Fruit fly (Drosophila melanogaster) whole organism, embryonic: Measurements from ENCODE around the gene CG7557.
A peak's percentile ranks its signal among the peaks of the same experiment; 100 is the strongest.

Source experiments
- Adf1 ChIP-seq: fragments of 200-800 bp; sonication (Bioruptor generic); IDR thresholded peaks from 2 replicates; pipeline ENCODE4 v1.3.6; 2022; ENCODE audit warnings: missing biosample characterization, missing genetic modification characterization
- Bteb2 ChIP-seq: fragments of 200-800 bp; sonication (Bioruptor generic); optimal IDR thresholded peaks from 2 replicates; lab custom pipeline; 2016; ENCODE audit warnings: missing biosample characterization, missing genetic modification characterization
- CG10462 ChIP-seq: fragments of 200-800 bp; sonication (Bioruptor generic); optimal IDR thresholded peaks from 2 replicates; lab custom pipeline; 2016; ENCODE audit warnings: missing biosample characterization, missing genetic modification characterization
- CG10543 ChIP-seq: fragments of 200-800 bp; sonication (Bioruptor generic); optimal IDR thresholded peaks from 3 replicates; lab custom pipeline; 2017; ENCODE audit warnings: missing biosample characterization, mild to moderate bottlenecking, missing genetic modification characterization, moderate library complexity
- CG10979 ChIP-seq: fragments of 200-800 bp; sonication (Bioruptor generic); optimal IDR thresholded peaks from 2 replicates; lab custom pipeline; 2018; ENCODE audit warnings: missing biosample characterization, mild to moderate bottlenecking, missing genetic modification characterization, moderate library complexity
- CG11093 ChIP-seq: fragments of 200-800 bp; sonication (Bioruptor generic); IDR thresholded peaks from 3 replicates; pipeline ENCODE4 v1.3.6; 2022; ENCODE audit warnings: missing biosample characterization, missing genetic modification characterization
- CG11398 ChIP-seq: fragments of 200-800 bp; sonication (Bioruptor generic); optimal IDR thresholded peaks from 2 replicates; lab custom pipeline; 2016; ENCODE audit warnings: missing biosample characterization, missing genetic modification characterization
- CG12299 ChIP-seq: fragments of 200-800 bp; sonication (Bioruptor generic); optimal IDR thresholded peaks from 2 replicates; lab custom pipeline; 2018; ENCODE audit warnings: missing biosample characterization, mild to moderate bottlenecking, missing genetic modification characterization
- CG14667 ChIP-seq: fragments of 200-800 bp; sonication (Bioruptor generic); IDR thresholded peaks from 2 replicates; pipeline ENCODE4 v1.3.6; 2022; ENCODE audit warnings: missing biosample characterization, missing genetic modification characterization
- CG16779 ChIP-seq: fragments of 200-800 bp; sonication (Bioruptor generic); IDR thresholded peaks from 2 replicates; pipeline ENCODE4 v1.3.6; 2022; ENCODE audit warnings: missing biosample characterization, missing genetic modification characterization
- CG17328 ChIP-seq: fragments of 200-800 bp; sonication (Bioruptor generic); IDR thresholded peaks from 2 replicates; pipeline ENCODE4 v1.3.6; 2022; ENCODE audit warnings: missing biosample characterization, missing genetic modification characterization
- CG34376 ChIP-seq: fragments of 200-800 bp; sonication (Bioruptor generic); optimal IDR thresholded peaks from 2 replicates; lab custom pipeline; 2018; ENCODE audit warnings: missing biosample characterization, mild to moderate bottlenecking, missing genetic modification characterization
- CG42726 ChIP-seq: fragments of 200-800 bp; sonication (Bioruptor generic); IDR thresholded peaks from 2 replicates; pipeline ENCODE4 v1.3.6; 2022; ENCODE audit warnings: missing biosample characterization, missing genetic modification characterization; ENCODE audit not compliant: partially characterized antibody
- CG4360 ChIP-seq: fragments of 200-800 bp; sonication (Bioruptor generic); IDR thresholded peaks from 2 replicates; pipeline ENCODE4 v1.3.6; 2022; ENCODE audit warnings: missing biosample characterization, missing genetic modification characterization
- CG4730 ChIP-seq: fragments of 200-800 bp; sonication (Bioruptor generic); IDR thresholded peaks from 2 replicates; pipeline ENCODE4 v1.3.6; 2022; ENCODE audit warnings: missing biosample characterization, missing genetic modification characterization
- CG6254 ChIP-seq: fragments of 200-800 bp; sonication (Bioruptor generic); optimal IDR thresholded peaks from 3 replicates; lab custom pipeline; 2017; ENCODE audit warnings: mild to moderate bottlenecking, missing biosample characterization, missing genetic modification reagents, missing genetic modification characterization
- CG6683 ChIP-seq: fragments of 200-800 bp; sonication (Bioruptor generic); optimal IDR thresholded peaks from 2 replicates; lab custom pipeline; 2017; ENCODE audit warnings: missing biosample characterization, mild to moderate bottlenecking, missing genetic modification characterization, missing genetic modification reagents
- CG7745 ChIP-seq: fragments of 200-800 bp; sonication (Bioruptor generic); optimal IDR thresholded peaks from 2 replicates; lab custom pipeline; 2018; ENCODE audit warnings: missing biosample characterization, mild to moderate bottlenecking, missing genetic modification characterization, moderate library complexity
- CG7786 ChIP-seq: fragments of 200-800 bp; sonication (Bioruptor generic); optimal IDR thresholded peaks from 2 replicates; lab custom pipeline; 2016; ENCODE audit warnings: missing biosample characterization, missing genetic modification characterization
- CG7839 ChIP-seq: fragments of 200-800 bp; sonication (Bioruptor generic); optimal IDR thresholded peaks from 3 replicates; lab custom pipeline; 2018; ENCODE audit warnings: missing biosample characterization, mild to moderate bottlenecking, missing genetic modification characterization, moderate library complexity
- CG9797 ChIP-seq: fragments of 200-800 bp; sonication (Bioruptor generic); optimal IDR thresholded peaks from 3 replicates; lab custom pipeline; 2018; ENCODE audit warnings: missing biosample characterization, mild to moderate bottlenecking, missing genetic modification characterization
- Elba2 ChIP-seq: fragments of 200-800 bp; sonication (Bioruptor generic); optimal IDR thresholded peaks from 3 replicates; lab custom pipeline; 2016; ENCODE audit warnings: missing biosample characterization, missing genetic modification characterization
- H2.0 ChIP-seq: fragments of 200-800 bp; sonication (Bioruptor generic); IDR thresholded peaks from 2 replicates; pipeline ENCODE4 v1.3.6; 2022; ENCODE audit warnings: missing biosample characterization, missing genetic modification characterization
- Hmx ChIP-seq: fragments of 200-800 bp; sonication (Bioruptor generic); optimal IDR thresholded peaks from 2 replicates; lab custom pipeline; 2016; ENCODE audit warnings: missing biosample characterization, missing genetic modification characterization
- Hr78 ChIP-seq, 2 experiments: fragments of 200-800 bp in 1 of 2; fragments of >200 bp in 1 of 2; sonication (Bioruptor generic) in 1 of 2; optimal IDR thresholded peaks; 2 replicates each; lab custom pipeline; 2017 to 2019; ENCODE audit warnings: missing biosample characterization in 2 of 2, missing genetic modification characterization in 2 of 2, mild to moderate bottlenecking in 1 of 2, moderate library complexity in 1 of 2
- Lhr ChIP-seq: fragments of 200-800 bp; sonication (Bioruptor generic); optimal IDR thresholded peaks from 3 replicates; lab custom pipeline; 2017; ENCODE audit warnings: mild to moderate bottlenecking, missing biosample characterization, missing genetic modification reagents, missing genetic modification characterization
- MTF-1 ChIP-seq: fragments of 200-800 bp; sonication (Bioruptor generic); optimal IDR thresholded peaks from 2 replicates; lab custom pipeline; 2018; ENCODE audit warnings: missing biosample characterization, mild to moderate bottlenecking, missing genetic modification characterization, borderline replicate concordance
- Med ChIP-seq: fragments of 200-800 bp; sonication (Bioruptor generic); peaks from one replicate; lab custom pipeline; 2016; ENCODE audit warnings: missing biosample characterization, missing genetic modification characterization, mild to moderate bottlenecking, inconsistent platforms, moderate library complexity
- Pdp1 ChIP-seq, 2 experiments: fragments of 200-800 bp; sonication (Bioruptor generic); optimal IDR thresholded peaks; 3 replicates each; lab custom pipeline; 2016; ENCODE audit warnings: missing biosample characterization in 2 of 2, missing genetic modification characterization in 2 of 2, mild to moderate bottlenecking in 1 of 2, moderate library complexity in 1 of 2
- Stat92E ChIP-seq, 3 experiments: fragments of >200 bp in 2 of 3; fragments of 200-800 bp in 1 of 3; sonication (Bioruptor generic) in 1 of 3; optimal IDR thresholded peaks; 2 replicates each; lab custom pipeline; 2017 to 2019; ENCODE audit warnings: missing biosample characterization in 3 of 3, missing genetic modification characterization in 3 of 3, mild to moderate bottlenecking in 1 of 3, moderate library complexity in 1 of 3
- ab ChIP-seq: fragments of 200-800 bp; sonication (Bioruptor generic); optimal IDR thresholded peaks from 2 replicates; lab custom pipeline; 2016; ENCODE audit warnings: missing biosample characterization, missing genetic modification characterization
- cad ChIP-seq: fragments of >200 bp; optimal IDR thresholded peaks from 2 replicates; lab custom pipeline; 2017; ENCODE audit warnings: missing biosample characterization, missing genetic modification characterization
- cas ChIP-seq: fragments of 200-800 bp; sonication (Bioruptor generic); IDR thresholded peaks from 2 replicates; pipeline ENCODE4 v1.3.6; 2022; ENCODE audit warnings: missing biosample characterization, missing genetic modification characterization
- crol ChIP-seq: fragments of 200-800 bp; sonication (Bioruptor generic); IDR thresholded peaks from 2 replicates; pipeline ENCODE4 v1.3.6; 2022; ENCODE audit warnings: missing biosample characterization, missing genetic modification characterization
- dati ChIP-seq: fragments of 200-800 bp; sonication (Bioruptor generic); IDR thresholded peaks from 2 replicates; pipeline ENCODE4 v1.3.6; 2022; ENCODE audit warnings: missing biosample characterization, missing genetic modification characterization
- dimm ChIP-seq: fragments of 200-800 bp; sonication (Bioruptor generic); IDR thresholded peaks from 2 replicates; pipeline ENCODE4 v1.3.6; 2022; ENCODE audit warnings: missing biosample characterization, missing genetic modification characterization
- dmrt11E ChIP-seq: fragments of 200-800 bp; sonication (Bioruptor generic); optimal IDR thresholded peaks from 3 replicates; lab custom pipeline; 2018; ENCODE audit warnings: missing biosample characterization, mild to moderate bottlenecking, missing genetic modification characterization, moderate library complexity
- gcm2 ChIP-seq: fragments of 200-800 bp; sonication (Bioruptor generic); optimal IDR thresholded peaks from 2 replicates; lab custom pipeline; 2016; ENCODE audit warnings: missing biosample characterization, missing genetic modification characterization
- her ChIP-seq: fragments of 200-800 bp; sonication (Bioruptor generic); optimal IDR thresholded peaks from 2 replicates; lab custom pipeline; 2016; ENCODE audit warnings: missing biosample characterization, missing genetic modification characterization
- kni ChIP-seq: fragments of 200-800 bp; sonication (Bioruptor generic); optimal IDR thresholded peaks from 3 replicates; lab custom pipeline; 2017; ENCODE audit warnings: mild to moderate bottlenecking, missing biosample characterization, missing genetic modification reagents, missing genetic modification characterization
- lmd ChIP-seq: fragments of 200-800 bp; sonication (Bioruptor generic); IDR thresholded peaks from 2 replicates; pipeline ENCODE4 v1.3.6; 2022; ENCODE audit warnings: missing biosample characterization, missing genetic modification characterization
- luna ChIP-seq: fragments of 200-800 bp; sonication (Bioruptor generic); optimal IDR thresholded peaks from 2 replicates; lab custom pipeline; 2016; ENCODE audit warnings: missing biosample characterization, missing genetic modification characterization
- nau ChIP-seq: fragments of 200-800 bp; sonication (Bioruptor generic); optimal IDR thresholded peaks from 3 replicates; lab custom pipeline; 2017; ENCODE audit warnings: missing biosample characterization, mild to moderate bottlenecking, missing genetic modification characterization, missing genetic modification reagents
- oc ChIP-seq: fragments of 200-800 bp; sonication (Bioruptor generic); optimal IDR thresholded peaks from 2 replicates; lab custom pipeline; 2018; ENCODE audit warnings: missing biosample characterization, mild to moderate bottlenecking, missing genetic modification characterization, moderate library complexity
- pita ChIP-seq: fragments of 200-800 bp; sonication (Bioruptor generic); optimal IDR thresholded peaks from 2 replicates; lab custom pipeline; 2017; ENCODE audit warnings: missing biosample characterization, mild to moderate bottlenecking, missing genetic modification characterization
- pnt ChIP-seq: fragments of 200-800 bp; sonication (Bioruptor generic); optimal IDR thresholded peaks from 3 replicates; lab custom pipeline; 2016; ENCODE audit warnings: missing biosample characterization, missing genetic modification characterization
- prd ChIP-seq, 3 experiments: fragments of >200 bp in 2 of 3; fragments of 200-800 bp in 1 of 3; sonication (Bioruptor generic) in 1 of 3; optimal IDR thresholded peaks in 2 of 3; IDR thresholded peaks in 1 of 3; 2 replicates in 2 of 3; 3 replicates in 1 of 3; pipeline versions ENCODE4 v1.3.6 to Lab custom; 2017 to 2022; ENCODE audit warnings: missing biosample characterization in 1 of 3, missing genetic modification characterization in 1 of 3
- sisA ChIP-seq: fragments of 200-800 bp; sonication (Bioruptor generic); IDR thresholded peaks from 2 replicates; pipeline ENCODE4 v1.3.6; 2022; ENCODE audit warnings: missing biosample characterization, missing genetic modification characterization
- so ChIP-seq: fragments of 200-800 bp; sonication (Bioruptor generic); IDR thresholded peaks from 3 replicates; pipeline ENCODE4 v1.3.6; 2022; ENCODE audit warnings: missing biosample characterization, missing genetic modification characterization
- sr ChIP-seq: fragments of 200-800 bp; sonication (Bioruptor generic); IDR thresholded peaks from 3 replicates; pipeline ENCODE4 v1.3.6; 2022; ENCODE audit warnings: missing biosample characterization, missing genetic modification characterization

Gene CG7557

DNA sequence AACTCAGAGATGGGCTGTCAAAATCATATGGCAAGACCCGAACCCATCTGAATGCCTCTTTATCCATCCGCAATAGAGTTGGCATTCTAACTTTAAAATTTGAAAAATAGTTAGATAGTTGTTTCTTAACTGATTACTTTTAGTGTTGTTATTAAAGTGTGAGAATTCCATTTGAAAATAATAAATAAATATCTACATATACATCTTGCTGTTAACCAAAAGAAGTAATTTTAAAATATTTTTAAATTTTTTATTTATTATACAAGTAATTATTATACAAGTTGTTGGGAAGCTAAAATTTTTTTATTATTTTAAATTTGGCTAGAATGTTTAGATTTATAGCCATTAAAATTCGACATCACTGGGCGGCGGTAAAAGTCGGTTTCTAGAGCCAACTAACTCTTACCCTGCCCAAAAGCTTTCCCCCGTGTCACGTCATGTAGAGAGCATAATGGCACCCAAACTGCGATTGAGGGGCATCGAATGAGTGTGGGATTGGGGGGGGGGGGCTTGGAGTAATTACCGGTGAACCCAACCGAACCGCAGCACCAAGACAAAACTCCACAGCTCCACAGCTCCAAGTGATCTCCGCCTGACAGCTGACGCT lies 1.4 kb upstream of the CG7557 start (continued):
- no peak for TF ChIP-seq Hmx (GFP tag; lab: Kevin White, UChicago)
- TF ChIP-seq CG34376, result no peak
- no peak for TF ChIP-seq CG17328
- TF ChIP-seq luna, result no peak
- no peak for TF ChIP-seq Adf1 (GFP tag; lab: Robert Waterston, UW)
- TF ChIP-seq sisA (GFP tag; lab: Robert Waterston, UW), result no peak
- TF ChIP-seq CG10462 (GFP tag; lab: Kevin White, UChicago), result no peak
- no peak for TF ChIP-seq CG42726
- no peak for TF ChIP-seq CG4730 (GFP tag; lab: Robert Waterston, UW)
- TF ChIP-seq CG7839 (tag; lab: Kevin White, UChicago), result peak; percentile 47
- no peak for TF ChIP-seq dimm
- TF ChIP-seq gcm2 (GFP tag; lab: Kevin White, UChicago), result no peak
- no peak for TF ChIP-seq CG12299
- no peak for TF ChIP-seq pnt (GFP tag; lab: Kevin White, UChicago)
- TF ChIP-seq Bteb2 (GFP tag; lab: Kevin White, UChicago), result no peak
- TF ChIP-seq CG10543 (GFP tag; lab: Kevin White, UChicago), result no peak
- no peak for TF ChIP-seq CG6254 (GFP tag; lab: Kevin White, UChicago)
- TF ChIP-seq CG7786 (GFP tag; lab: Kevin White, UChicago), result no peak
- no peak for TF ChIP-seq dati (GFP tag; lab: Robert Waterston, UW)
- TF ChIP-seq Hr78 (GFP tag; optimal IDR thresholded peaks at IDR 0.05; lab: Kevin White, UChicago), result peak in 1 of 2 experiments; percentile 9
- peak; percentile 29 for TF ChIP-seq CG10979 (tag; lab: Kevin White, UChicago)
- TF ChIP-seq her, result no peak
- TF ChIP-seq CG11093 (GFP tag; lab: Robert Waterston, UW), result no peak
- peak; percentile 48; the same call in 1 of the 2 replicates for TF ChIP-seq crol (GFP tag; lab: Robert Waterston, UW)
- TF ChIP-seq lmd (GFP tag; lab: Robert Waterston, UW), result no peak
- no peak for TF ChIP-seq pita
- no peak for TF ChIP-seq kni
- no peak for TF ChIP-seq Pdp1 (GFP tag; optimal IDR thresholded peaks at IDR 0.05; lab: Kevin White, UChicago)
- TF ChIP-seq cad (GFP tag; lab: Kevin White, UChicago), result no peak
- TF ChIP-seq dmrt11E (tag; lab: Kevin White, UChicago), result peak; percentile 16
- no peak for TF ChIP-seq prd (optimal IDR thresholded peaks at IDR 0.05; lab: Kevin White, UChicago)
- TF ChIP-seq prd (GFP tag; IDR thresholded peaks at IDR 0.05; lab: Robert Waterston, UW), result no peak
- TF ChIP-seq CG16779, result no peak
- no peak for TF ChIP-seq oc (tag; lab: Kevin White, UChicago)
- no peak for TF ChIP-seq cas (GFP tag; lab: Robert Waterston, UW)
- TF ChIP-seq Lhr (GFP tag; lab: Kevin White, UChicago), result no peak
- TF ChIP-seq CG9797 (GFP tag; lab: Kevin White, UChicago), result no peak
- TF ChIP-seq so (GFP tag; lab: Robert Waterston, UW), result no peak
- no peak for TF ChIP-seq CG7745 (tag; lab: Kevin White, UChicago)
- TF ChIP-seq nau (GFP tag; lab: Kevin White, UChicago), result no peak
- TF ChIP-seq ab (GFP tag; lab: Kevin White, UChicago), result no peak
- no peak for TF ChIP-seq H2.0 (GFP tag; lab: Robert Waterston, UW)
- no peak for TF ChIP-seq CG14667 (GFP tag; lab: Robert Waterston, UW)
- no peak for TF ChIP-seq sr (GFP tag; lab: Robert Waterston, UW)
- TF ChIP-seq CG11398 (GFP tag; lab: Kevin White, UChicago), result no peak
- no peak for TF ChIP-seq CG4360 (GFP tag; lab: Robert Waterston, UW)
- peak; percentile 17 for TF ChIP-seq Med (GFP tag; lab: Kevin White, UChicago)
- no peak for TF ChIP-seq Stat92E (GFP tag; optimal IDR thresholded peaks at IDR 0.05; lab: Kevin White, UChicago)
- no peak for TF ChIP-seq CG6683
- TF ChIP-seq Elba2 (GFP tag; lab: Kevin White, UChicago), result no peak
- no peak for TF ChIP-seq MTF-1 (GFP tag; lab: Kevin White, UChicago)
